Worm (Caenorhabditis elegans) whole organism, L3 larva: ENCODE results near the gene T16A1.2.

Source experiments
- ama-1 ChIP-seq: fragments of 150-350 bp; optimal IDR thresholded peaks from 2 replicates; lab custom pipeline; 2018
- ceh-82 ChIP-seq: fragments of 150-350 bp; optimal IDR thresholded peaks from 2 replicates; lab custom pipeline; 2014; ENCODE audit warnings: missing biosample characterization, missing genetic modification characterization
- nhr-25 ChIP-seq: sonication (generic microtip); optimal IDR thresholded peaks from 2 replicates; lab custom pipeline; 2017; ENCODE audit warnings: missing biosample characterization, missing genetic modification characterization

ce11 chrII:2122762-2123161 lies 27.4 kb downstream of the T16A1.2 start:
- TF ChIP-seq ceh-82: no peak
- TF ChIP-seq ama-1 (lab: Kevin White, UChicago): no peak
- TF ChIP-seq nhr-25 (tag; lab: Kevin White, UChicago): no peak
